Worm (Caenorhabditis elegans): ENCODE results near the gene ceh-100.

DNA sequence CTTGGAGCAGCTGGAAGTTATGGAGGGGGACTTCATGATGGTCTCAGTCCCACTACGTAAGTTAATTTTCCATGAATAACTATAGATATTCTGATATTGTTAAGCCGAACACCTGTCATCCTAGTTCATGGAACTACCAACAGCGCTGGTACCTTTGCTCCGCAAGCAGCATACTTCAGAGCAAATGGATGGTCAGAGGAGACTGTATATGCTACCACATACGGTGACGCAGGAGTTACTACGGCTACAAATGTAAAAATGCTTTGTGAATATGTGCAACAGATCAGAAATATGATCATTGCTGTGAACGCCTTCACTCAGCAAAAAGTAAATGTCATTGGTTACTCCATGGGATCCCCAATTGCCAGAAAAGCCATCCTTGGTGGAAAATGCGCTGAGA is 2.6 kb upstream of the ceh-100 start:
- TF ChIP-seq ceh-32 (tag; optimal IDR thresholded peaks at IDR 0.05; ENCODE audit: poor library complexity): no peak
- TF ChIP-seq daf-8 (GFP tag; IDR thresholded peaks at IDR 0.05): no peak
- no peak for TF ChIP-seq lin-13 (GFP tag; optimal IDR thresholded peaks at IDR 0.05)

Data from whole organism, L4 larva.